Worm (Caenorhabditis elegans): ENCODE measurements around the gene mrp-1.

Gene mrp-1

ce11 chrX:593245-593733 is 5.6 kb upstream of the mrp-1 start (continued):
- peak; percentile 90 for TF ChIP-seq K12H6.12 (tag; optimal IDR thresholded peaks at IDR 0.05)
- TF ChIP-seq K11D2.4 (GFP tag; IDR thresholded peaks at IDR 0.05) = peak; percentile 70; the same call in 1 of the 2 replicates
- TF ChIP-seq dox-1 (GFP tag; IDR thresholded peaks at IDR 0.05) = no peak; the same call in 1 of the 2 replicates
- TF ChIP-seq atf-7 (tag; optimal IDR thresholded peaks at IDR 0.05) = peak; percentile 60

ce11 chrX:591056-591455 is 3.4 kb upstream of the mrp-1 start:
- TF ChIP-seq ceh-27 (GFP tag; optimal IDR thresholded peaks at IDR 0.05) = no peak
- TF ChIP-seq bed-2 (GFP tag; IDR thresholded peaks at IDR 0.05) = no peak
- no peak for TF ChIP-seq tbx-9 (tag; optimal IDR thresholded peaks at IDR 0.05; ENCODE audit: borderline replicate concordance)
- TF ChIP-seq ztf-18 (tag; optimal IDR thresholded peaks at IDR 0.05) = no peak
- no peak for TF ChIP-seq lin-54 (GFP tag; optimal IDR thresholded peaks at IDR 0.05)
- no peak for TF ChIP-seq ZK185.1 (tag; optimal IDR thresholded peaks at IDR 0.05; ENCODE audit: poor library complexity, severe bottlenecking)
- no peak for TF ChIP-seq T26A5.8 (tag; optimal IDR thresholded peaks at IDR 0.05)
- no peak for TF ChIP-seq rcor-1 (GFP tag; IDR thresholded peaks at IDR 0.05)

- TF ChIP-seq ets-4 (GFP tag; optimal IDR thresholded peaks at IDR 0.05) (no peak), ceh-27 (GFP tag; optimal IDR thresholded peaks at IDR 0.05) (no peak), ceh-79 (tag; optimal IDR thresholded peaks at IDR 0.05) (no peak), zim-3 (tag; optimal IDR thresholded peaks at IDR 0.05) (no peak), madf-10 (tag; optimal IDR thresholded peaks at IDR 0.05) (no peak), fkh-3 (tag; optimal IDR thresholded peaks at IDR 0.05) (no peak), T07F8.4 (tag; optimal IDR thresholded peaks at IDR 0.05) (no peak), T26A5.8 (tag; optimal IDR thresholded peaks at IDR 0.05) (no peak), hmg-1.2 (GFP tag; IDR thresholded peaks at IDR 0.05) (no peak), lsy-27 (tag; optimal IDR thresholded peaks at IDR 0.05; ENCODE audit: borderline replicate concordance, insufficient read depth) (no peak), nhr-120 (GFP tag; IDR thresholded peaks at IDR 0.05) (no peak), bed-2 (GFP tag; IDR thresholded peaks at IDR 0.05) (no peak), nhr-27 (tag; optimal IDR thresholded peaks at IDR 0.05) (no peak), lin-35 (GFP tag; optimal IDR thresholded peaks at IDR 0.05) (no peak), xnd-1 (tag; optimal IDR thresholded peaks at IDR 0.05) (no peak), Y79H2A.3 (GFP tag; conservative IDR thresholded peaks at IDR 0.05) (no peak)
These were observed 2.0 kb downstream of the mrp-1 start for ce11 chrX:585598-586217.

ce11 chrX:581754-582153 is 5.9 kb downstream of the mrp-1 start:
- TF ChIP-seq zfh-2 (GFP tag; conservative IDR thresholded peaks at IDR 0.05) = peak; percentile 75
- TF ChIP-seq ceh-40 (GFP tag; IDR thresholded peaks at IDR 0.05) = no peak

ce11 chrX:575084-575483 is 12.6 kb downstream of the mrp-1 start:
- TF ChIP-seq nfya-1 (tag; optimal IDR thresholded peaks at IDR 0.05; ENCODE audit: borderline replicate concordance, insufficient read depth) = no peak
- TF ChIP-seq hmg-1.2 (GFP tag; IDR thresholded peaks at IDR 0.05) = no peak
- no peak for TF ChIP-seq B0035.1 (tag; optimal IDR thresholded peaks at IDR 0.05)
- no peak for TF ChIP-seq let-526 (GFP tag; IDR thresholded peaks at IDR 0.05)
- TF ChIP-seq efl-1 (GFP tag; optimal IDR thresholded peaks at IDR 0.05) = no peak
- TF ChIP-seq lin-54 (GFP tag; optimal IDR thresholded peaks at IDR 0.05) = no peak
- no peak for TF ChIP-seq tlf-1 (GFP tag; optimal IDR thresholded peaks at IDR 0.05)
- no peak for TF ChIP-seq athp-1 (tag; optimal IDR thresholded peaks at IDR 0.05)
- no peak for TF ChIP-seq ets-4 (GFP tag; optimal IDR thresholded peaks at IDR 0.05)
- TF ChIP-seq dox-1 (GFP tag; IDR thresholded peaks at IDR 0.05) = no peak
- TF ChIP-seq xnd-1 (tag; optimal IDR thresholded peaks at IDR 0.05) = no peak
- no peak for TF ChIP-seq F52B5.7 (tag; optimal IDR thresholded peaks at IDR 0.05)
- no peak for TF ChIP-seq dpl-1 (GFP tag; optimal IDR thresholded peaks at IDR 0.05)
- no peak for TF ChIP-seq lsy-27 (tag; optimal IDR thresholded peaks at IDR 0.05; ENCODE audit: borderline replicate concordance, insufficient read depth)
- no peak for TF ChIP-seq F23B12.7 (tag; optimal IDR thresholded peaks at IDR 0.05; ENCODE audit: insufficient read depth)
- no peak for TF ChIP-seq mxl-1 (tag; optimal IDR thresholded peaks at IDR 0.05)
- no peak for TF ChIP-seq cebp-2 (GFP tag; IDR thresholded peaks at IDR 0.05)
- no peak for TF ChIP-seq aptf-2 (GFP tag; conservative IDR thresholded peaks at IDR 0.05)
- TF ChIP-seq hlh-12 (tag; optimal IDR thresholded peaks at IDR 0.05) = no peak
- TF ChIP-seq F57C9.4 (tag; optimal IDR thresholded peaks at IDR 0.05) = no peak
